Fruit fly (Drosophila melanogaster): ENCODE results near the gene pkaap.
A peak's percentile ranks its signal among the peaks of the same experiment; 100 is the strongest.

DNA sequence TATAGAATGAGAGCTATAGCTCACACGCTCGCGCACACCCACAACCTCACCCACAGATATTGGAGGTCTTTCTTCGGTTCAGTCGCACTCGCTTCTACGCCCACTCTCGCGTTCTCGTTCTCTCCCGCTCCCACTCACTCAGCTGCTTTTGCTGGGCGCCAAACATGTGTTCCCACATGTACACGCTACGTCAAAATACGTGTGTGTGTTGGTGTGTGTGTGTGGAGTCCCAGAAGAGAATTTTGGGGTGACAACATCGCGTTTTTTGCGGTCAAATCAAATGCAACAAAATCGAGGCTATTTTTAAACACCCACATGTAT lies 16.6 kb upstream of the pkaap start:
- TF ChIP-seq CG8159 (tag; optimal IDR thresholded peaks at IDR 0.05) (no peak), Pif1A (GFP tag; optimal IDR thresholded peaks at IDR 0.05) (no peak), CG17806 (tag; optimal IDR thresholded peaks at IDR 0.05) (no peak), EcR (GFP tag; optimal IDR thresholded peaks at IDR 0.05) (peak; percentile 62), CG10348 (GFP tag; IDR thresholded peaks at IDR 0.05) (no peak), gl (tag; optimal IDR thresholded peaks at IDR 0.05) (no peak), Snoo (tag; optimal IDR thresholded peaks at IDR 0.05) (no peak), CG15710 (tag; optimal IDR thresholded peaks at IDR 0.05) (no peak), Pif1B (GFP tag; optimal IDR thresholded peaks at IDR 0.05) (no peak), fd96Ca (GFP tag; IDR thresholded peaks at IDR 0.05) (no peak), Ets98B (GFP tag; IDR thresholded peaks at IDR 0.05) (no peak), CG12605 (GFP tag; IDR thresholded peaks at IDR 0.05) (no peak), CG13204 (GFP tag; optimal IDR thresholded peaks at IDR 0.05) (peak; percentile 57), CG4496 (GFP tag; IDR thresholded peaks at IDR 0.05) (no peak)

Data from whole organism, pupa.